Fruit fly (Drosophila melanogaster): ENCODE data around the gene CG4598.

CG4598 gene

DNA sequence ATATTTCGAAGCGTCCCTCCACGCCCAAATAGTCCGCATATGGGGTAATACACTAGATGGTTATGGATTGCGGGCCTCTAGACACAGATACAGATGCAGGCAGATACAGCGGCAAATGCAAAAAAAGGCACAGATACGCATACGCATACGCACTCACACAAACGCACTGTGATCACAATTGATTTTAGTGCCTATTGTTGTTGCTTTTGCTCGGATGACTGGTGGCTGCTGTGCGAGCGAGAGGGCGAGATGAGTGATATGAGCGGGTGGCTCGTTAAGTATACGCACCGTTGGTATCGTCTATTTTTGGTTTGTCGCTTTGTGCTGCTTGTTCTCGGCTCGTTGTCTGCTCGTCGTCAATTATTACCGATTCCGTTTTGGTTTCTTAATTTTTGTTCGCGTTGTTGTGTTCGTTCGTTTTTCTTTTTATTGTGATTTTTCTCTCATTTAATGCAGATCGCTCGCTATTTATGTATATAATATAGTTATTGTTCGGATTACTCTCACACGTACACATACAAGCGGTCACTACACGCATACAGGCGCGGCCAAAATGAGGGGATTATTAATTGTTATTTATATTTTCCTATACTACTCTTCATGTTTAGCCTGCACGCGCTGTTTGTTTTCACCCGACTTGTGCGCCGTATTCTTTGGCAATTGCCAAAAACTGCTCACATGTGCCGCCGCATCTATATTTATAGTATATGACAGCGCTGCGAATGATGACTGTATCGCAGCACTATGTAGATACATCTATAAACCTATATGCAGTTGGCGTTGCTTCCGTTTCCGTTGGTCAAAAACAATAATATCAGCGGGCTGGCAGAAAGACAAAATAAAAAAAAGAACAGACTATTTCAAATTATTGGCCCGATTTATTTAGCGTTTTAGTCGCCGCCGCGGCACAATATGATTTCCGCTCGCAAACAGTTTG lies 10.8 kb upstream of the CG4598 start (continued):
- TF ChIP-seq Ravus (GFP tag; IDR thresholded peaks at IDR 0.05) (no peak), CG10959 (GFP tag; IDR thresholded peaks at IDR 0.05) (no peak), Dref (GFP tag; IDR thresholded peaks at IDR 0.05) (no peak), H15 (GFP tag; IDR thresholded peaks at IDR 0.05) (no peak), pfk (GFP tag; optimal IDR thresholded peaks at IDR 0.05) (no peak), eyg (GFP tag; optimal IDR thresholded peaks at IDR 0.05) (no peak), gem (tag; optimal IDR thresholded peaks at IDR 0.05) (no peak), CG9817 (tag; optimal IDR thresholded peaks at IDR 0.05) (no peak), Bdp1 (GFP tag; optimal IDR thresholded peaks at IDR 0.05) (no peak), CG15601 (tag; optimal IDR thresholded peaks at IDR 0.05) (no peak), CG17612 (GFP tag; IDR thresholded peaks at IDR 0.05) (no peak), chinmo (GFP tag; IDR thresholded peaks at IDR 0.05; ENCODE audit: partially characterized antibody) (peak; percentile 96), CG10274 (GFP tag; optimal IDR thresholded peaks at IDR 0.05) (no peak), hbn (GFP tag; IDR thresholded peaks at IDR 0.05; ENCODE audit: partially characterized antibody) (no peak), CG8924 (tag; optimal IDR thresholded peaks at IDR 0.05) (no peak), Lpt (GFP tag; optimal IDR thresholded peaks at IDR 0.05) (no peak), Atf6 (GFP tag; IDR thresholded peaks at IDR 0.05) (no peak), HLH4C (GFP tag; IDR thresholded peaks at IDR 0.05; ENCODE audit: partially characterized antibody) (no peak), CG14667 (GFP tag; IDR thresholded peaks at IDR 0.05) (no peak), kay (GFP tag; optimal IDR thresholded peaks at IDR 0.05) (peak; percentile 8), CG13424 (tag; optimal IDR thresholded peaks at IDR 0.05) (no peak), CG8478 (optimal IDR thresholded peaks at IDR 0.05) (no peak), Hand (GFP tag; optimal IDR thresholded peaks at IDR 0.05) (no peak), CG34422 (GFP tag; IDR thresholded peaks at IDR 0.05) (no peak; the same call in 2 of the 3 replicates), CG13775 (GFP tag; optimal IDR thresholded peaks at IDR 0.05) (no peak), shn (GFP tag; optimal IDR thresholded peaks at IDR 0.05) (no peak), CG8089 (GFP tag; optimal IDR thresholded peaks at IDR 0.05) (no peak), vvl (GFP tag; IDR thresholded peaks at IDR 0.05) (peak; percentile 7; the same call in 1 of the 2 replicates), CG30020 (tag; optimal IDR thresholded peaks at IDR 0.05) (no peak), CG32532 (GFP tag; IDR thresholded peaks at IDR 0.05) (no peak), ase (GFP tag; IDR thresholded peaks at IDR 0.05) (no peak), unpg (GFP tag; optimal IDR thresholded peaks at IDR 0.05) (no peak), phol (tag; optimal IDR thresholded peaks at IDR 0.05) (no peak), D19B (GFP tag; optimal IDR thresholded peaks at IDR 0.05) (peak; percentile 73), esg (GFP tag; conservative IDR thresholded peaks at IDR 0.05) (no peak), CG3407 (GFP tag; optimal IDR thresholded peaks at IDR 0.05) (no peak), slbo (GFP tag; IDR thresholded peaks at IDR 0.05) (no peak), row (GFP tag; IDR thresholded peaks at IDR 0.05) (peak; percentile 26; the same call in 1 of the 3 replicates), Hsf (GFP tag; optimal IDR thresholded peaks at IDR 0.05) (no peak), Fer2 (tag; optimal IDR thresholded peaks at IDR 0.05) (no peak), vnd (GFP tag; IDR thresholded peaks at IDR 0.05; ENCODE audit: partially characterized antibody) (no peak), z (GFP tag; IDR thresholded peaks at IDR 0.05) (peak; percentile 54; the same call in 1 of the 3 replicates), CG6175 (GFP tag; IDR thresholded peaks at IDR 0.05) (no peak), nerfin-2 (GFP tag; IDR thresholded peaks at IDR 0.05; ENCODE audit: partially characterized antibody) (no peak), Myb (GFP tag; optimal IDR thresholded peaks at IDR 0.05) (no peak), CG6272 (GFP tag; IDR thresholded peaks at IDR 0.05) (no peak), Usf (GFP tag; optimal IDR thresholded peaks at IDR 0.05) (no peak), CG12155 (GFP tag; optimal IDR thresholded peaks at IDR 0.05) (no peak), bigmax (GFP tag; optimal IDR thresholded peaks at IDR 0.05) (no peak), ara (GFP tag; IDR thresholded peaks at IDR 0.05) (no peak)

All from whole organism, embryonic.